Worm (Caenorhabditis elegans) whole organism, L4/young adult: Measurements from ENCODE around the gene T25F10.4.

Source experiments
- W03F9.2 ChIP-seq: fragments of 150-350 bp; optimal IDR thresholded peaks from 2 replicates; lab custom pipeline; 2014; ENCODE audit warnings: missing biosample characterization, missing genetic modification characterization
- dao-5 ChIP-seq: sonication (generic microtip); optimal IDR thresholded peaks from 2 replicates; lab custom pipeline; 2016; ENCODE audit warnings: missing genotype, missing genetic modification characterization, moderate library complexity, missing compliant biosample characterization
- him-1 ChIP-seq: sonication (generic microtip); optimal IDR thresholded peaks from 2 replicates; lab custom pipeline; 2016; ENCODE audit warnings: missing genotype, missing genetic modification reagents, missing genetic modification characterization, missing compliant biosample characterization

DNA sequence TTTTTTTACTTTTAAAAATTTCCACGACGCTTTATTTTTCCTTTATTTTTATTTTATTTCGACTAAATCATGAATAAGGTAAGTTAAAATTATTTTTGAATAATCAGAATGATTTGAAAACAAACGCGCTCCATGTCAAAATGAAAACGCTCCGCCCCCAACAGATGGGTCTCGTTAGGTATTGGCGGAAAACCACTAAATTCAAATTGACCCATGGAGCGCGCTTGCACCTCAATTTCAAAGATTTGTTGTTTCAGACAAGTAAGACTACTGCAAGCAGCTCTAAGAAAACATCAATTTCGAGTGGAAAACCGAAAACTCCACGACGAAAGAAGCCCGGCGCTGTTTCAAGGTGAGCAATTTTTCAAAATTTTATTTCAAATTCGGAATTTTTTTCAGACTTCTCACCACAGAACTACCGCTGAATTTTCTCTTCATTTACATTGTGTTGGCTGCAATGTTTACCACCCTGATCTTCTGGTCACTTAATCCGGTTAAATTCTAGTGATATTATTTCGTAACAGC lies 25.7 kb upstream of the T25F10.4 start, which contains the start of gene ZC404.2:
- TF ChIP-seq W03F9.2 (tag; lab: Kevin White, UChicago): no peak
- no peak for TF ChIP-seq him-1 (tag; lab: Kevin White, UChicago)
- TF ChIP-seq dao-5 (tag; lab: Kevin White, UChicago): no peak
